Fruit fly (Drosophila melanogaster): Measurements from ENCODE around the gene CG3847.

CG3847 gene

DNA sequence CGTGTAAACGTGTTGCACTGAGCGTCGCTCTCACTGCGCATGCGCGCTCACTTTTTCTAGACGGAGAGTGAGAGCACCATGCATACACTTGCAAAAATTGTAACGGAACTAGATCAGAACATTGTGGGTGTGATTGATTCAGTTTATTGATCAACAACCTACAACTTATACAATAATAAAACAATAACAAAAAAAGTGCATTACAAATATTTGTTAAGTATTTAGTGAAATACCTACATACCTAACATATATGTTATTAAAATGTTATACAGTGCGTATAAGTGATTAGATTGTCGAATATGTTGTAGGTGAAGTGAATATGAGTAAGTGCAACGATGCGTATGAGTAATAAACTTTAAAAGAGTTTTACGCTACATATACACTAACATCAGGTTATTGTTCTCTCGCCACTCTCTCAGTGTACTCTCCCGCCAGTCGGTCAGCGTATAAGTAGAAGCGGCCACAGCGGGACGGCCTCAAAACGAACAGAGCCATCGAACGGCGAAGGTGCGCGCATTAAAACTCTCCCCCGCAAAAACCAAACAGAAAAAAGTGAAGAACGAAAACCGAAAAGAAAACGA lies 16.4 kb upstream of the CG3847 start, which contains the start of gene CG42240 (continued):
- TF ChIP-seq Ets96B (tag; optimal IDR thresholded peaks at IDR 0.05) (peak; percentile 92), Sox102F (GFP tag; optimal IDR thresholded peaks at IDR 0.05) (peak; percentile 95), CG6808 (GFP tag; optimal IDR thresholded peaks at IDR 0.05) (peak; percentile 95), Eip93F (GFP tag; optimal IDR thresholded peaks at IDR 0.05) (peak; percentile 65), OdsH (GFP tag; optimal IDR thresholded peaks at IDR 0.05) (peak; percentile 94), Sox15 (GFP tag; optimal IDR thresholded peaks at IDR 0.05) (peak; percentile 82), Eip75B (GFP tag; optimal IDR thresholded peaks at IDR 0.05) (peak; percentile 96), Eip78C (GFP tag) (peak; percentile 99), CG10669 (GFP tag; optimal IDR thresholded peaks at IDR 0.05) (peak; percentile 94), CG8319 (GFP tag; optimal IDR thresholded peaks at IDR 0.05) (peak; percentile 81), cyc (GFP tag; optimal IDR thresholded peaks at IDR 0.05) (peak; percentile 88), CG3032 (tag; optimal IDR thresholded peaks at IDR 0.05) (peak; percentile 92), CG6276 (GFP tag; optimal IDR thresholded peaks at IDR 0.05) (peak; percentile 97), spab (GFP tag; optimal IDR thresholded peaks at IDR 0.05) (peak; percentile 92), vri (GFP tag; optimal IDR thresholded peaks at IDR 0.05) (peak; percentile 87), CG8119 (GFP tag; IDR thresholded peaks at IDR 0.05) (peak; percentile 96), CG6854 (GFP tag; optimal IDR thresholded peaks at IDR 0.05) (peak; percentile 81), Sox14 (GFP tag; optimal IDR thresholded peaks at IDR 0.05) (peak; percentile 93)

DNA sequence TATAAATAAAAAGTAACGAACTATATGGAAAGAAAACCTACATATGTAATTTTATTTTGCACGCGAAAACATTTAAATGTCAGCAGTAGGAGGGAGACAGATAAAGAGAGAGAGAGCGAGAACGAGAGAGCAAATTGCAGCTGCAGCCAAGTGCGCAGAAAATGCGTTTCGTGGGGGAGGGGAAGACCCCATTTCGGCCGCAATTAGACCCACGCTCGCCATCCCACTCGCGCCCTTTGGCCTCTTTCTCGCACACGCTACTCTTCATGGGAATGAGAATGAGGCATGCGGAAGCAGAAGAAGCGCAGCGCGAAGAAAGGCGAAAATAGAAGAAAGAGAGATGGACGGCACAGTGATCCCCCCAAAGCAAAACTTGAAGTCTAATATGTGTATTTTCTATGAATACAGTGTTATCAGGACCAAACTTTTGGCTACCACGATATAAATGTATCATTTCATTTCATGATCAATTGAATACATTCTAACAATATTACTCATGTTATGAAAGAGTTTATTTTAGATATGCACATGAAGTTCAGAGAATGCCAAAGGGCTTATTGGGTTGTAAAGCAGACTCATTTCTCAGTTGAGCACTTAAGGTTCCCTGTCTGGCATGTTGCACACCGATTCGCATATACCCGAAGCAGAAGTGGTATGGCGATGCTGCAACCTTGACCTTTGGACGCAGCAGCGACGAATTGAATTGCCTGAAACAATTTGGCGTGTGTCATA lies 13.7 kb upstream of the CG3847 start:
- TF ChIP-seq Ets96B (tag; optimal IDR thresholded peaks at IDR 0.05) (peak; percentile 18), ss (GFP tag; optimal IDR thresholded peaks at IDR 0.05) (peak; percentile 20 to 38), dsx (GFP tag; optimal IDR thresholded peaks at IDR 0.05; ENCODE audit: poor library complexity, severe bottlenecking) (no peak), achi (GFP tag; optimal IDR thresholded peaks at IDR 0.05) (peak; percentile 26), dac (GFP tag; optimal IDR thresholded peaks at IDR 0.05) (peak; percentile 34), Hr38 (GFP tag; optimal IDR thresholded peaks at IDR 0.05) (no peak), lz (GFP tag; optimal IDR thresholded peaks at IDR 0.05) (peak; percentile 26), fd85E (GFP tag; optimal IDR thresholded peaks at IDR 0.05) (no peak), CG8632 (GFP tag; optimal IDR thresholded peaks at IDR 0.05) (no peak), Eip78C (GFP tag) (peak; percentile 62), net (GFP tag; optimal IDR thresholded peaks at IDR 0.05) (peak; percentile 30), CG1621 (tag; optimal IDR thresholded peaks at IDR 0.05) (no peak), CG11294 (GFP tag; IDR thresholded peaks at IDR 0.05) (no peak), cyc (GFP tag; optimal IDR thresholded peaks at IDR 0.05) (no peak), Ets21C (GFP tag; optimal IDR thresholded peaks at IDR 0.05) (no peak), CG8119 (GFP tag; IDR thresholded peaks at IDR 0.05) (0 out of 3 replicates have a peak, but pooled peaks have one; percentile 17), Sox14 (GFP tag; optimal IDR thresholded peaks at IDR 0.05) (peak; percentile 5), CG11902 (GFP tag; optimal IDR thresholded peaks at IDR 0.05) (no peak), Hr39 (GFP tag; optimal IDR thresholded peaks at IDR 0.05) (peak; percentile 28), Eip75B (GFP tag; optimal IDR thresholded peaks at IDR 0.05) (peak; percentile 40), svp (GFP tag) (peak; percentile 86), CG8319 (GFP tag; optimal IDR thresholded peaks at IDR 0.05) (peak; percentile 9), Sox15 (GFP tag; optimal IDR thresholded peaks at IDR 0.05) (no peak), CG32006 (GFP tag; optimal IDR thresholded peaks at IDR 0.05) (peak; percentile 63), fd59A (GFP tag; optimal IDR thresholded peaks at IDR 0.05) (peak; percentile 26), vri (GFP tag; optimal IDR thresholded peaks at IDR 0.05) (no peak), Hr4 (GFP tag; optimal IDR thresholded peaks at IDR 0.05) (peak; percentile 53), Sox102F (GFP tag; optimal IDR thresholded peaks at IDR 0.05) (peak; percentile 23), CG15336 (GFP tag; IDR thresholded peaks at IDR 0.05) (peak; percentile 41; the same call in 1 of the 2 replicates), CG11762 (GFP tag; optimal IDR thresholded peaks at IDR 0.05; ENCODE audit: insufficient read depth) (peak; percentile 20), topi (GFP tag; optimal IDR thresholded peaks at IDR 0.05) (peak; percentile 21), esn (GFP tag; optimal IDR thresholded peaks at IDR 0.05) (peak; percentile 23), CG16779 (tag; optimal IDR thresholded peaks at IDR 0.05) (no peak), salr (GFP tag; optimal IDR thresholded peaks at IDR 0.05) (peak; percentile 22 to 31), Blimp-1 (GFP tag; optimal IDR thresholded peaks at IDR 0.05) (no peak), CG34406 (GFP tag; optimal IDR thresholded peaks at IDR 0.05) (peak; percentile 2), CG6276 (GFP tag; optimal IDR thresholded peaks at IDR 0.05) (peak; percentile 20), CG6163 (GFP tag; IDR thresholded peaks at IDR 0.05) (0 out of 3 replicates have a peak, but pooled peaks have one; percentile 21), CG3032 (tag; optimal IDR thresholded peaks at IDR 0.05) (no peak)
